Worm (Caenorhabditis elegans) whole organism, late embryonic: ENCODE data around the gene mab-23.
A peak's percentile ranks its signal among the peaks of the same experiment; 100 is the strongest.

ENCODE experiments used
- C08G9.2 ChIP-seq: sonication (generic microtip); optimal IDR thresholded peaks from 2 replicates; lab custom pipeline; 2016; ENCODE audit warnings: mild to moderate bottlenecking, missing genetic modification characterization, moderate library complexity, missing compliant biosample characterization
- C38D4.7 ChIP-seq: fragments of 200-800 bp; sonication (Bioruptor generic); optimal IDR thresholded peaks from 2 replicates; lab custom pipeline; 2018; ENCODE audit warnings: mild to moderate bottlenecking, missing genetic modification characterization, moderate library complexity, missing compliant biosample characterization
- K02D7.2 ChIP-seq: sonication (generic microtip); optimal IDR thresholded peaks from 2 replicates; lab custom pipeline; 2017; ENCODE audit warnings: mild to moderate bottlenecking, missing genetic modification characterization, missing compliant biosample characterization
- T23F11.4 ChIP-seq: fragments of 200-800 bp; sonication (Bioruptor generic); optimal IDR thresholded peaks from 2 replicates; lab custom pipeline; 2018; ENCODE audit warnings: mild to moderate bottlenecking, missing genetic modification characterization, missing compliant biosample characterization
- ceh-14 ChIP-seq: sonication (generic microtip); optimal IDR thresholded peaks from 2 replicates; lab custom pipeline; 2016; ENCODE audit warnings: missing genotype, missing genetic modification characterization, missing compliant biosample characterization
- ceh-18 ChIP-seq: sonication (generic microtip); optimal IDR thresholded peaks from 2 replicates; lab custom pipeline; 2016; ENCODE audit warnings: missing genetic modification characterization, missing compliant biosample characterization
- ceh-2 ChIP-seq: sonication (generic microtip); optimal IDR thresholded peaks from 2 replicates; lab custom pipeline; 2016; ENCODE audit warnings: missing genotype, missing genetic modification characterization, missing compliant biosample characterization
- ceh-24 ChIP-seq: sonication (generic microtip); optimal IDR thresholded peaks from 2 replicates; lab custom pipeline; 2016; ENCODE audit warnings: mild to moderate bottlenecking, missing genetic modification characterization, missing compliant biosample characterization
- ceh-30 ChIP-seq: fragments of 150-350 bp; optimal IDR thresholded peaks from 2 replicates; lab custom pipeline; 2014; ENCODE audit warnings: missing biosample characterization, missing genetic modification characterization
- che-1 ChIP-seq: sonication (generic microtip); optimal IDR thresholded peaks from 2 replicates; lab custom pipeline; 2016; ENCODE audit warnings: mild to moderate bottlenecking, missing genetic modification characterization, missing compliant biosample characterization
- dve-1 ChIP-seq: sonication (generic microtip); optimal IDR thresholded peaks from 2 replicates; lab custom pipeline; 2017; ENCODE audit warnings: antibody characterized with exemption, mild to moderate bottlenecking, missing genetic modification characterization, missing compliant biosample characterization
- ets-4 ChIP-seq: sonication (generic microtip); optimal IDR thresholded peaks from 2 replicates; lab custom pipeline; 2016; ENCODE audit warnings: missing genetic modification characterization, missing compliant biosample characterization
- eyg-1 ChIP-seq: sonication (generic microtip); optimal IDR thresholded peaks from 2 replicates; lab custom pipeline; 2016; ENCODE audit warnings: missing genotype, missing genetic modification characterization, missing compliant biosample characterization
- fkh-10 ChIP-seq: fragments of 150-350 bp; optimal IDR thresholded peaks from 2 replicates; lab custom pipeline; 2014; ENCODE audit warnings: missing biosample characterization, missing genetic modification reagents, missing genetic modification characterization
- hlh-13 ChIP-seq: fragments of 200-800 bp; sonication (Bioruptor generic); optimal IDR thresholded peaks from 2 replicates; lab custom pipeline; 2018; ENCODE audit warnings: mild to moderate bottlenecking, missing genetic modification characterization, missing compliant biosample characterization
- hlh-15 ChIP-seq: sonication (generic microtip); optimal IDR thresholded peaks from 2 replicates; lab custom pipeline; 2016; ENCODE audit warnings: missing genetic modification characterization, missing compliant biosample characterization
- hlh-30 ChIP-seq: sonication (generic microtip); optimal IDR thresholded peaks from 2 replicates; lab custom pipeline; 2017; ENCODE audit warnings: antibody characterized with exemption, missing genetic modification characterization, missing compliant biosample characterization; ENCODE audit not compliant: insufficient read depth
- hlh-8 ChIP-seq: sonication (generic microtip); optimal IDR thresholded peaks from 2 replicates; lab custom pipeline; 2016; ENCODE audit warnings: missing genotype, missing genetic modification characterization, missing compliant biosample characterization
- lin-11 ChIP-seq: fragments of 200-800 bp; sonication (Bioruptor generic); optimal IDR thresholded peaks from 2 replicates; lab custom pipeline; 2018; ENCODE audit warnings: mild to moderate bottlenecking, missing genetic modification characterization, missing compliant biosample characterization
- mec-3 ChIP-seq: sonication (generic microtip); optimal IDR thresholded peaks from 2 replicates; lab custom pipeline; 2016; ENCODE audit warnings: borderline replicate concordance, missing genetic modification characterization, missing compliant biosample characterization
- nfya-1 ChIP-seq: sonication (generic microtip); optimal IDR thresholded peaks from 2 replicates; lab custom pipeline; 2017; ENCODE audit warnings: missing genetic modification characterization, mild to moderate bottlenecking, missing compliant biosample characterization, antibody characterized with exemption, moderate library complexity
- pax-1 ChIP-seq: fragments of 150-350 bp; optimal IDR thresholded peaks from 2 replicates; lab custom pipeline; 2014; ENCODE audit warnings: missing biosample characterization, missing genetic modification characterization
- pha-2 ChIP-seq: sonication (generic microtip); optimal IDR thresholded peaks from 2 replicates; lab custom pipeline; 2017; ENCODE audit warnings: mild to moderate bottlenecking, missing genetic modification characterization, missing compliant biosample characterization
- pha-4 ChIP-seq: fragments of 150-350 bp; optimal IDR thresholded peaks from 2 replicates; lab custom pipeline; 2018; ENCODE audit warnings: missing biosample characterization, missing genetic modification reagents, missing genetic modification characterization
- pros-1 ChIP-seq: fragments of 150-350 bp; optimal IDR thresholded peaks from 2 replicates; lab custom pipeline; 2014; ENCODE audit warnings: missing biosample characterization, missing genetic modification reagents, missing genetic modification characterization
- rnt-1 ChIP-seq: sonication (generic microtip); optimal IDR thresholded peaks from 2 replicates; lab custom pipeline; 2016; ENCODE audit warnings: missing genetic modification characterization, missing compliant biosample characterization
- tbx-2 ChIP-seq: sonication (generic microtip); optimal IDR thresholded peaks from 2 replicates; lab custom pipeline; 2016; ENCODE audit warnings: missing genetic modification characterization, missing compliant biosample characterization
- tbx-7 ChIP-seq: sonication (generic microtip); optimal IDR thresholded peaks from 2 replicates; lab custom pipeline; 2016; ENCODE audit warnings: missing genotype, missing genetic modification characterization, missing compliant biosample characterization
- unc-3 ChIP-seq, 2 experiments: fragments of 200-800 bp in 1 of 2; sonication (Bioruptor generic) in 1 of 2; sonication (generic microtip) in 1 of 2; conservative IDR thresholded peaks in 1 of 2; optimal IDR thresholded peaks in 1 of 2; 2 replicates each; pipeline versions ENCODE4 v1.3.6 to Lab custom; 2016 to 2022; ENCODE audit warnings: missing compliant biosample characterization in 2 of 2, missing genetic modification characterization in 2 of 2, missing genetic modification reagents in 1 of 2
- unc-42 ChIP-seq: sonication (generic microtip); optimal IDR thresholded peaks from 2 replicates; lab custom pipeline; 2016; ENCODE audit warnings: missing genotype, missing genetic modification characterization, missing compliant biosample characterization

The mab-23 gene

ce11 chrV:10656958-10657357, 24.1 kb downstream of the mab-23 start, which contains the start of gene ugt-34:
Gene ugt-34, minus strand, starts transcription at chrV:10656978.
- peak; percentile 22 for TF ChIP-seq ceh-30 (tag; lab: Kevin White, UChicago)
- TF ChIP-seq hlh-8 (tag; lab: Kevin White, UChicago) = no peak

- no peak for TF ChIP-seq ceh-14 (tag; lab: Kevin White, UChicago)
- TF ChIP-seq nfya-1 (tag; lab: Kevin White, UChicago) = peak; percentile 30
Observed at ce11 chrV:10657959-10658358, 25.1 kb downstream of the mab-23 start, which contains the start of gene tut-2. Gene tut-2, plus strand, starts transcription at chrV:10658235.

DNA sequence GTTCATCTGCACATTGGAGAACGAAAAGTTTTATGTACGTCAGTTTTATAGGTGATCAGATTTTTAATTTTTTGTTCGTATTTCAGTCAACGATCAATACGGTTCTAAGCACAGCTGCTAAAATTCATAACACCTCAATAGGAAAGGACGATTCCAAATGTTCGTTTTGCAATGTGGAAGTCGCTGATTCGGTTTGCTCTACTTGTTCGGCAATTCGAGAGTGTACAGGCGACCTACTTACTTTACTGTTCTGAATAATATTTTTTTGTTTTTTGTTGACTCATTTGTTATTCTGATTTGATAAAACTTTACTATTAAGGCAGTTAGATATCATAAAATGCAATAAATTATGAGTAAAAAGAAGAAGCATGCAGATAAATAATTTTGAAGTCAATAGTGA, 26.5 kb downstream of the mab-23 start:
- no peak for TF ChIP-seq ceh-2
- no peak for TF ChIP-seq fkh-10 (GFP tag; lab: Kevin White, UChicago)
- no peak for TF ChIP-seq eyg-1
- TF ChIP-seq ets-4 (tag; lab: Kevin White, UChicago) = no peak
- TF ChIP-seq hlh-15 = no peak
- no peak for TF ChIP-seq ceh-18 (tag; lab: Kevin White, UChicago)
- TF ChIP-seq ceh-14 (tag; lab: Kevin White, UChicago) = no peak
- TF ChIP-seq unc-42 (tag; lab: Kevin White, UChicago) = no peak
- TF ChIP-seq hlh-30 = no peak
- no peak for TF ChIP-seq hlh-8 (tag; lab: Kevin White, UChicago)
- TF ChIP-seq K02D7.2 (tag; lab: Kevin White, UChicago) = no peak
- TF ChIP-seq hlh-13 (GFP tag; lab: Kevin White, UChicago) = no peak
- TF ChIP-seq pax-1 = no peak
- no peak for TF ChIP-seq pha-4 (tag; lab: Kevin White, UChicago)
- no peak for TF ChIP-seq lin-11 (tag; lab: Kevin White, UChicago)

- TF ChIP-seq K02D7.2 (tag; lab: Kevin White, UChicago) = no peak
- no peak for TF ChIP-seq tbx-2 (tag; lab: Kevin White, UChicago)
- TF ChIP-seq hlh-13 (GFP tag; lab: Kevin White, UChicago) = no peak
- no peak for TF ChIP-seq pha-4 (tag; lab: Kevin White, UChicago)
- TF ChIP-seq pha-2 (tag; lab: Kevin White, UChicago) = no peak
- TF ChIP-seq dve-1 (tag; lab: Kevin White, UChicago) = no peak
- TF ChIP-seq ceh-24 (tag; lab: Kevin White, UChicago) = no peak
- TF ChIP-seq tbx-7 (tag; lab: Kevin White, UChicago) = no peak
- no peak for TF ChIP-seq eyg-1
- TF ChIP-seq pros-1 (tag; lab: Kevin White, UChicago) = no peak
- TF ChIP-seq unc-3 (GFP tag; conservative IDR thresholded peaks at IDR 0.05; lab: Robert Waterston, UW) = no peak
- no peak for TF ChIP-seq unc-3 (tag; optimal IDR thresholded peaks at IDR 0.05; lab: Kevin White, UChicago)
- TF ChIP-seq C08G9.2 (tag; lab: Kevin White, UChicago) = no peak
- no peak for TF ChIP-seq nfya-1 (tag; lab: Kevin White, UChicago)
- no peak for TF ChIP-seq mec-3 (tag; lab: Kevin White, UChicago)
Observed at ce11 chrV:10661417-10661945, 28.6 kb downstream of the mab-23 start, which contains the start of gene sqv-4. Gene sqv-4, minus strand, starts transcription at chrV:10661467.

DNA sequence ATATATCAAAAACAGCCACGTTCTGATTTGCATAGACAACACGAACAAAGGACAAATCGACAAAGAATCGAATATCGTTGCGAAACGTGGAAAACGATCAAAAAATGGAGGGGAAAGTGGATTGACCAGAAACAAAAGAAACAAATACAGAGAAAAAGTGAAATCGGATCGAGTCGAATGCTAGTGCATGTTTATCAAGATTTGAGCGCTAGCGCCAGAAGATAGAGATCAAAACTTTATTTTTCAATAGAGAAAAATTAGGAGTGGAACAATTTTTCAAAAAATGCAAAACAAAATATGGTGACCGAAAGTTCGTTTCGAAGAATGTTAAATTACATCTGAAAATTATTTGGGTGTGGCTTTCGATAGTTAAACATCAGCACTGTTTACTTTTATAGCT, 29.1 kb downstream of the mab-23 start:
- TF ChIP-seq pha-4 (tag; lab: Kevin White, UChicago) (no peak), che-1 (no peak), C38D4.7 (GFP tag; lab: Kevin White, UChicago) (no peak), rnt-1 (no peak)
- TF ChIP-seq, all 69 proteins: peak for 0

- TF ChIP-seq nfya-1 (tag; lab: Kevin White, UChicago) (no peak), hlh-13 (GFP tag; lab: Kevin White, UChicago) (no peak), T23F11.4 (no peak)
Observed at ce11 chrV:10664271-10664670, 31.4 kb downstream of the mab-23 start.
